Worm (Caenorhabditis elegans) whole organism, midembryonic: ENCODE results near the gene C18D11.1.

Experiments
- T22C8.4 ChIP-seq: fragments of 200-800 bp; sonication (Bioruptor generic); IDR thresholded peaks from 2 replicates; pipeline ENCODE4 v1.3.6; 2022; ENCODE audit warnings: missing genetic modification characterization, missing compliant biosample characterization
- cog-1 ChIP-seq: sonication (generic microtip); optimal IDR thresholded peaks from 2 replicates; lab custom pipeline; 2016; ENCODE audit warnings: missing genetic modification characterization, missing compliant biosample characterization
- flt-1 ChIP-seq: fragments of 200-800 bp; sonication (Bioruptor generic); IDR thresholded peaks from 2 replicates; pipeline ENCODE4 v1.3.6; 2022; ENCODE audit warnings: missing genetic modification characterization, missing compliant biosample characterization
- klf-2 ChIP-seq: fragments of 200-800 bp; sonication (Bioruptor generic); conservative IDR thresholded peaks from 2 replicates; pipeline ENCODE4 v1.3.6; 2022; ENCODE audit warnings: missing genetic modification reagents, missing genetic modification characterization, missing compliant biosample characterization
- med-1 ChIP-seq: sonication (generic microtip); optimal IDR thresholded peaks from 2 replicates; lab custom pipeline; 2017; ENCODE audit warnings: missing genetic modification characterization, mild to moderate bottlenecking, missing compliant biosample characterization, antibody characterized with exemption, missing genetic modification reagents; ENCODE audit not compliant: insufficient read depth
- ref-1 ChIP-seq: fragments of 200-800 bp; sonication (Bioruptor generic); conservative IDR thresholded peaks from 2 replicates; pipeline ENCODE4 v1.3.6; 2022; ENCODE audit warnings: missing genetic modification reagents, missing genetic modification characterization, missing compliant biosample characterization
- tab-1 ChIP-seq: fragments of 200-800 bp; sonication (Bioruptor generic); IDR thresholded peaks from 2 replicates; pipeline ENCODE4 v1.3.6; 2022; ENCODE audit warnings: missing genetic modification characterization, missing compliant biosample characterization
- ztf-23 ChIP-seq: fragments of 200-800 bp; sonication (Bioruptor generic); IDR thresholded peaks from 2 replicates; pipeline ENCODE4 v1.3.6; 2022; ENCODE audit warnings: missing genetic modification reagents, missing genetic modification characterization, missing compliant biosample characterization
- ztf-29 ChIP-seq: fragments of 200-800 bp; sonication (Bioruptor generic); IDR thresholded peaks from 2 replicates; pipeline ENCODE4 v1.3.6; 2022; ENCODE audit warnings: missing genetic modification reagents, missing genetic modification characterization, missing compliant biosample characterization

C18D11.1 gene

DNA sequence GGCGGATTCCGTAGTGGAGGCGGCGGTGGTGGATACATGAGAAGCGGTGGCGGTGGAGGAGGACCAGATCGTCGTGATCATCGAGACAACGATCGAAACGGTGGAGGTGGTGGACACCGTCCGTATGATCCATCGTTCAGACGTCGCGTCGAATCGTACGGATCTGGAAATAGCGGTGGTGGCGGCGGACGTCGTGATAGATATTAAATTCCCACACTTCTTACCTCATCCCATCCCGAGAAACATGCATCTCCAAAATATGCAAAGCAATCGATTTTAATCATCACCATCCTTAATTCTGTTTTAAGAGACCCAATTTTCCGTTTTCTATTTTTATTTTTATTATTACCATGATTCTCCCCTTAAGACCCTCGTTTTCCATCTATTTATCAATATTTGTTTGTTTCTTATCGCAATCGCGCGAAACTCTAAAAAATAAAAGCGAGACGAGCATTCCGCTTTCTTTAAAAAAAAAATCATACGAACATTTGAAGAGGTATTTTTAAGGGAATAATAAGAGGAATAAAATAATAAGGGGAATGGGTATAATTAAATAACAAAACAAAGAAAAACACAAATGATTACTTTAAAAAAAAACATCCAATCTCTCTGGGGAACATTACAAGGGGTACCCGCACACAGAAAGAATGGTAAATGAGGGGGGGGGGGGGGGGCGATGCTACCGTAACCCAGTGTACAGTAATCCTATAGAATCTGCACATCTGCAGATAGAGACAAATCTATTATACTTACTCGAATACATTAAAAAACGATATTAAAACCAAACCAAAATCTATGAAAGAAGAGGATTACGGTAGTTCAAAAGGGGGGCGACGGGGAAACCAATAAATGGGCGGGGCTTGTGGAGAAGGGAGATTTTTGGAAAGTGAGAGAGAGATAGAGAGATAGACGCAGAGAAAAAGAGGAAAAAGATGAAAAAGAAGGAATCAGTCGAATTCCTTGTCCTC is 14.4 kb downstream of the C18D11.1 start:
- no peak for TF ChIP-seq ztf-23 (GFP tag; lab: Robert Waterston, UW)
- TF ChIP-seq ref-1 (GFP tag; lab: Robert Waterston, UW) = no peak
- 0 out of 2 replicates have a peak, but pooled peaks have one; percentile 9 for TF ChIP-seq T22C8.4 (GFP tag; lab: Robert Waterston, UW)
- no peak for TF ChIP-seq med-1

DNA sequence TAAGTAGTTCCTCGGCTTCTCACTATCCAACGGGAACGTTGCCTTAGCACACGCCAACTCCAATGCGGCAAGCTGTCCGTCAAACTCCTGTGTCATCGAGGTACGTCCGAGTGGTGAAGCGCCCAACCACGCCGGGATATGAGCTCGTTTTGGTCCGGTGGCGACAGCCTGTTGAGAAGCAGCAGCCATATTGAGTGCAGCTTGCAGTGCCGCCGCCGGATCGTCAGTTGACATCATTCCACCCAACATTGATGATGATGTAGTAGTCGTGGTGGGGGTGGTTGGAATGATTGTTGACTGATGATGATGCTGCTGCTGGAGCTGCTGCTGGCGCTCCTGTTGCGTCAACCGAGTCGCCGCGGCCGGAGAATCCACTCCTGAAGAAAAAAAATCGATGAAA is 17.1 kb downstream of the C18D11.1 start:
- no peak for TF ChIP-seq ztf-29 (GFP tag; lab: Robert Waterston, UW)
- no peak for TF ChIP-seq med-1
- no peak for TF ChIP-seq tab-1 (GFP tag; lab: Robert Waterston, UW)
- TF ChIP-seq flt-1 (GFP tag; lab: Robert Waterston, UW) = no peak
- TF ChIP-seq klf-2 (GFP tag; lab: Robert Waterston, UW) = no peak
- TF ChIP-seq ztf-23 (GFP tag; lab: Robert Waterston, UW) = no peak
- no peak for TF ChIP-seq cog-1
- TF ChIP-seq T22C8.4 (GFP tag; lab: Robert Waterston, UW) = no peak
- TF ChIP-seq ref-1 (GFP tag; lab: Robert Waterston, UW) = no peak

DNA sequence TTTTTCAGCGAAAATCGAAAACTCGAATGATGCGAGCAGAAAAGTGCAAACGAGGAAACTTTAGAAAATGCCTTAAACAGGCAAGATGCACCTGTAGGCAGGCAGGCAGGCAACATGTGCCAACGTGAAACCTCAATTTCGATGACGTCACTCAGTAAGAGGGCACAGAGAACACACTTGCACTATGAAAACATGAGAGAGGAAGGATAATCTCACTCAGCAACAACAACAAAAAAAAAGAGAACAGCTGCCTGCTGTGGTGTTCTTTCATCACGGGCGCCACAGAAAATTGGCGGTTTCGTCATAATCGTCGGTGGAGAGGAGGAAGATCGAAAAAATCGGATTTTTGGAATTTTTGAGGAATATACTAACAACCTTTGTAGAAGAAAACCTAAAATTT is 17.8 kb downstream of the C18D11.1 start:
- TF ChIP-seq tab-1 (GFP tag; lab: Robert Waterston, UW) = 0 out of 2 replicates have a peak, but pooled peaks have one; percentile 17
- TF ChIP-seq ztf-29 (GFP tag; lab: Robert Waterston, UW) = no peak

DNA sequence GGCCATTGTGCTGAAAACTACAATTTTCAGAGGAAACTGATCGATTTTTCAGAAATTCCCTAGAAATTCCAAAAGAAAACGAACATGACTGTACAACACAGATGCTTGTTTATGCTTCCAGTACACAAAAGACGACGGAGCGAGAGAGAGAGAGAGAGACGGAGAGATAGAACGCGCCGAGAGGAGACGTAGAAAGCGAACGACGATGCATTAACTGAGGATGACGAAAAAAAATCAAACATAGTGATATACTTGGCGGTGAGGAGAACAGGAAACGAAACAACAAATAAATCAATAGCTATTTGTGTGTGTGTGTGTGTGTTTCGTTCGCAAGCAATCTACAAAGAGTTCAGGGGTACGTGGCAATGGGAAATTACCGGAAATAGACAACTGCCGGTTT is 18.4 kb downstream of the C18D11.1 start:
- no peak for TF ChIP-seq T22C8.4 (GFP tag; lab: Robert Waterston, UW)
- TF ChIP-seq klf-2 (GFP tag; lab: Robert Waterston, UW) = no peak
- no peak for TF ChIP-seq ztf-23 (GFP tag; lab: Robert Waterston, UW)
- no peak for TF ChIP-seq ref-1 (GFP tag; lab: Robert Waterston, UW)
- no peak for TF ChIP-seq cog-1
- no peak for TF ChIP-seq tab-1 (GFP tag; lab: Robert Waterston, UW)
- TF ChIP-seq ztf-29 (GFP tag; lab: Robert Waterston, UW) = no peak
- no peak for TF ChIP-seq med-1
- no peak for TF ChIP-seq flt-1 (GFP tag; lab: Robert Waterston, UW)

DNA sequence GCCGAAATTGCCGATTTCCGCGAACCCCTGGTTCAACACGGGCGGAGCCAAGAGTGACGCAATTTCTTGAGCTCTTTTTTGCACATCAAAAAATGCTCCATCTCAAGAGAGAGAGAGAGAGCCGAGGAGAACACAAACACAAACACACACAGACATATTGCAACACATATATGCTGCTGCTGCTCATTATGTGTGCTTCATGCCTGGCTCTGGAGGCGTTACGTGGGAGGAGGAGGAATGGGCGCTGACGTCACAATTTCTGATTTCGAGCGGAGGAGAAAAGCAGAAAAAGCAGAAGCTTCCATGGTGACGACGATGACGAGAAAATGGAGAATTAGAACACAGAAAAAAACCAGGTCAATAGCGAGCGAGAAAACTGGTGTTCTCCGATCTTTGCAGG is 19.7 kb downstream of the C18D11.1 start:
- no peak for TF ChIP-seq tab-1 (GFP tag; lab: Robert Waterston, UW)
- no peak for TF ChIP-seq cog-1
- TF ChIP-seq flt-1 (GFP tag; lab: Robert Waterston, UW) = no peak
- no peak for TF ChIP-seq klf-2 (GFP tag; lab: Robert Waterston, UW)
- TF ChIP-seq T22C8.4 (GFP tag; lab: Robert Waterston, UW) = no peak
- no peak for TF ChIP-seq ref-1 (GFP tag; lab: Robert Waterston, UW)
- TF ChIP-seq ztf-29 (GFP tag; lab: Robert Waterston, UW) = no peak
- no peak for TF ChIP-seq ztf-23 (GFP tag; lab: Robert Waterston, UW)
- no peak for TF ChIP-seq med-1

DNA sequence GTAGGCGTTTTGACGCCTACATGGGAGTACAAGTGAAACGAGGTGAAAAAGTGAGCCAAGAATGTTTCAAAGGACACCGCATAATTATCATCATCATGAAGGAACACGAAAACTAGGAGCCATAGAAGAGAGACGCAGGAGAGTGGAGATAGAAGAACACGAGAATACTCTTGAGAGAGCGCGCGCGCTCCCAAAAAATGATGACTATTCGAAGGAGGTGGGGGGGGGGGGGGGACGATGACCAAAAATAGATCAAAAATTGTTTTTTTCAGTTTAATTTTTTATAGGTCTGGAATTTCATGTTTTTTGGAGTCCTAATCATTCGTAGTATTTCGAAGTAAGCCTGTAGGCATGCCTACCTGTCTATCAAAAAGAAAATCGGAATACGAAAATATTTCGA is 20.4 kb downstream of the C18D11.1 start:
- TF ChIP-seq ztf-23 (GFP tag; lab: Robert Waterston, UW) = no peak
- TF ChIP-seq tab-1 (GFP tag; lab: Robert Waterston, UW) = no peak
- no peak for TF ChIP-seq flt-1 (GFP tag; lab: Robert Waterston, UW)
- no peak for TF ChIP-seq ref-1 (GFP tag; lab: Robert Waterston, UW)
- no peak for TF ChIP-seq med-1
- no peak for TF ChIP-seq klf-2 (GFP tag; lab: Robert Waterston, UW)
- TF ChIP-seq T22C8.4 (GFP tag; lab: Robert Waterston, UW) = no peak
- no peak for TF ChIP-seq ztf-29 (GFP tag; lab: Robert Waterston, UW)
- no peak for TF ChIP-seq cog-1

DNA sequence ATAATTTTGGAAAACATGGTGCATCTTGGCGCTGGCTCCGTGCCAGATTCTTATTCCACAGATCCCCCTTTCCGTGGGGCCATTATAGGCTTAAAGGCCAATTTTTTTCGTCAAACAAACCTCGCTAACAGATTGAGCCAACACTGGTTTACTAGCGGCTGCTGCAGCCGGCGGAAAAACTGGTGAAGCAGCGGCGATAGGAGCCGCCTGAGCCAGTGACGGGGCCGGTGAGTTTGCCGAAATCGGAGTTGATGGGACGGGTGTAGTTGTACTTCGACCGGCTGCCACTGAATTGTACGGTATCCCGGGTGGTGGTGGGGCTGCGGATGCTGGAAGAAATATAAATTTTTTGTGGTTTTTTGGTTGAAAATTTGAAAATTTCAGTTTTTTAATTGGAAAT is 25.4 kb downstream of the C18D11.1 start:
- no peak for TF ChIP-seq cog-1
- TF ChIP-seq ztf-29 (GFP tag; lab: Robert Waterston, UW) = no peak

DNA sequence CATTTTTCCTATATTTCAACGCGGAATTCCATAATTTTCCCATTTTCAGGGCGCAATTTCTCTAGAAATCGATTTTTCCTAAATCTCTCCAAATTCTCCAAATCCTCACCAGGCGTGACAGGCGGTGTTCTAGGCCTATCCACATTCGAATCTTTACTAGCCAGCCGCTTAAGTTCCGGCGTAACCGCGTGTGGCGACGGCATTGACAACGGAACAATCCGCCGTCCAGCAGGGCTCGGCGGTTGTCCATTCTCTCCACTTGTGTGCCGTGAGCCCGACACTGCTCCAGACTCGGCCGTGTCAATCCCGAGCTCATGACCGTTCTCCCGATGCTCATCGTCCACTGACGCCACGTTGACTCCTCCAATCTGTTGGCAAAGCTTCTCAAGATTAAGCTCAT is 26.6 kb downstream of the C18D11.1 start:
- TF ChIP-seq flt-1 (GFP tag; lab: Robert Waterston, UW) (no peak), cog-1 (no peak), ztf-29 (GFP tag; lab: Robert Waterston, UW) (no peak), klf-2 (GFP tag; lab: Robert Waterston, UW) (no peak), med-1 (no peak), T22C8.4 (GFP tag; lab: Robert Waterston, UW) (no peak), ztf-23 (GFP tag; lab: Robert Waterston, UW) (no peak)

DNA sequence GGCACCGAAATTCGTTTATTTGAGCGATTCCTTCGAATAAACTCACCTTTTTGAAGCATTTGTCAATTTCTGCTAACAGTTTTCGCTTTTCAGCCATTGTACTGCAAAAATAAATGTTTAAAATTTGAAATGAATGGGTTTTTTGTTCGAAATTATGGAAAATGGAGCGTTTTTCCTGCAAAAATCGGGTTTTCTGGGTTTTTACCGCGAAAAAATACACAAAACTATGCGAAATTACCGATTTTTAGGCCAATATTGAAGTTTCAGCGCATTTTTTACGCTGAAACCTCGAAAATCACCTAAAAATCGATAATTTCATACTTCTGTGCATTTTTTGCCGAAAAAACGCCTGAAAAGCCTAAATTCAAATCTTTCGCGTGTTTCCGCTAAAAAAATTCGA is 30.0 kb downstream of the C18D11.1 start, which contains the start of gene ntl-3:
Gene ntl-3 (minus strand): TSS at position 101 of the 400 bp plus-strand sequence.
- TF ChIP-seq ztf-29 (GFP tag; lab: Robert Waterston, UW) (no peak), med-1 (no peak), klf-2 (GFP tag; lab: Robert Waterston, UW) (no peak), ref-1 (GFP tag; lab: Robert Waterston, UW) (no peak), cog-1 (no peak), ztf-23 (GFP tag; lab: Robert Waterston, UW) (no peak), tab-1 (GFP tag; lab: Robert Waterston, UW) (no peak), T22C8.4 (GFP tag; lab: Robert Waterston, UW) (no peak), flt-1 (GFP tag; lab: Robert Waterston, UW) (no peak)

DNA sequence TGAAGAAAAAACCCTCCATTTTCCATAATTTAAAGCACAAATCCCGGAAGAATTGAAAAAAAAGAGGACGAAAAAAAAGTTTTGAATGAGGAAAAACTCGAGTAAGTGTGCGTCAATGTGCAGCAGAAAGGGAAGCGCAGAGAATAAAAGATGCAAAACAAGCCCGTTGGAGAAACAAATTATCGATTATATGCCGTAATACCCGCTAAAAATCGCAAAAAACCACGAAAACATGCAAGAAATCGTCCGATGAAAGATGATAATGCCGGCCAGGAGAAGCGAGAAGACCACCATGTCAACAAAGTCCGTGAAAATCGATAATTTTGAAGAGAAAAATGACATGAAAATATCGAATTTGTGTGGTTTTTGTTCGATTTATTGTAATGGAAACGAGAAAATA is 30.6 kb downstream of the C18D11.1 start:
- TF ChIP-seq T22C8.4 (GFP tag; lab: Robert Waterston, UW) (peak; percentile 64), tab-1 (GFP tag; lab: Robert Waterston, UW) (no peak)
